Worm (Caenorhabditis elegans) whole organism, young adult: Measurements from ENCODE around the gene srh-207.

Experiments
- B0035.1 ChIP-seq: sonication (generic microtip); optimal IDR thresholded peaks from 2 replicates; lab custom pipeline; 2016; ENCODE audit warnings: missing genetic modification characterization, mild to moderate bottlenecking, missing compliant biosample characterization, missing genotype, missing genetic modification reagents
- F10E7.11 ChIP-seq: sonication (generic microtip); optimal IDR thresholded peaks from 2 replicates; lab custom pipeline; 2017; ENCODE audit warnings: mild to moderate bottlenecking, missing genetic modification characterization, moderate library complexity, missing compliant biosample characterization
- F22D6.2 ChIP-seq: sonication (generic microtip); optimal IDR thresholded peaks from 2 replicates; lab custom pipeline; 2016; ENCODE audit warnings: mild to moderate bottlenecking, missing genetic modification characterization, missing compliant biosample characterization
- F52B5.7 ChIP-seq: sonication (generic microtip); optimal IDR thresholded peaks from 2 replicates; lab custom pipeline; 2016; ENCODE audit warnings: mild to moderate bottlenecking, missing genetic modification characterization, missing compliant biosample characterization
- K12H6.12 ChIP-seq: fragments of 200-800 bp; sonication (Bioruptor generic); optimal IDR thresholded peaks from 2 replicates; lab custom pipeline; 2018; ENCODE audit warnings: mild to moderate bottlenecking, missing genetic modification characterization, missing compliant biosample characterization
- T26A5.8 ChIP-seq: sonication (generic microtip); optimal IDR thresholded peaks from 2 replicates; lab custom pipeline; 2016; ENCODE audit warnings: missing genetic modification characterization, missing compliant biosample characterization
- akir-1 ChIP-seq: fragments of 200-800 bp; sonication (Bioruptor generic); optimal IDR thresholded peaks from 2 replicates; lab custom pipeline; 2018; ENCODE audit warnings: mild to moderate bottlenecking, missing genetic modification characterization, moderate library complexity, missing compliant biosample characterization
- ama-1 ChIP-seq, 3 experiments: fragments of 150-350 bp in 1 of 3; sonication (generic microtip) in 2 of 3; optimal IDR thresholded peaks; 2 replicates each; lab custom pipeline; 2014 to 2018; ENCODE audit warnings: missing biosample characterization in 2 of 3, missing genetic modification characterization in 2 of 3, missing genetic modification reagents in 2 of 3
- attf-6 ChIP-seq: fragments of 200-800 bp; sonication (Bioruptor generic); IDR thresholded peaks from 2 replicates; pipeline ENCODE4 v1.3.6; 2022; ENCODE audit warnings: missing genetic modification reagents, missing genetic modification characterization, missing compliant biosample characterization
- ccch-3 ChIP-seq: fragments of 200-800 bp; sonication (Bioruptor generic); optimal IDR thresholded peaks from 2 replicates; lab custom pipeline; 2018; ENCODE audit warnings: mild to moderate bottlenecking, missing genetic modification characterization, missing compliant biosample characterization
- die-1 ChIP-seq: sonication (generic microtip); optimal IDR thresholded peaks from 2 replicates; lab custom pipeline; 2016; ENCODE audit warnings: missing genotype, mild to moderate bottlenecking, missing genetic modification characterization, missing compliant biosample characterization
- dpl-1 ChIP-seq: fragments of 150-350 bp; optimal IDR thresholded peaks from 2 replicates; lab custom pipeline; 2014; ENCODE audit warnings: missing biosample characterization, missing genetic modification reagents, missing genetic modification characterization
- egrh-3 ChIP-seq: fragments of 200-800 bp; sonication (Bioruptor generic); IDR thresholded peaks from 2 replicates; pipeline ENCODE4 v1.3.6; 2022; ENCODE audit warnings: missing genetic modification reagents, missing genetic modification characterization, missing compliant biosample characterization
- hmg-1.2 ChIP-seq: fragments of 200-800 bp; sonication (Bioruptor generic); IDR thresholded peaks from 2 replicates; pipeline ENCODE4 v1.3.6; 2022; ENCODE audit warnings: missing genetic modification reagents, missing genetic modification characterization, missing compliant biosample characterization
- hmg-20 ChIP-seq: fragments of 200-800 bp; sonication (Bioruptor generic); IDR thresholded peaks from 2 replicates; pipeline ENCODE4 v1.3.6; 2022; ENCODE audit warnings: missing genetic modification reagents, missing genetic modification characterization, missing compliant biosample characterization
- hsf-1 ChIP-seq: fragments of 200-800 bp; sonication (Bioruptor generic); IDR thresholded peaks from 2 replicates; pipeline ENCODE4 v1.3.6; 2022; ENCODE audit warnings: missing genetic modification reagents, missing genetic modification characterization, missing compliant biosample characterization
- lag-1 ChIP-seq: fragments of 200-800 bp; sonication (Bioruptor generic); IDR thresholded peaks from 2 replicates; pipeline ENCODE4 v1.3.6; 2022; ENCODE audit warnings: missing genetic modification reagents, missing genetic modification characterization, missing compliant biosample characterization
- lin-35 ChIP-seq, 3 experiments: fragments of 150-350 bp in 2 of 3; sonication (generic microtip) in 1 of 3; optimal IDR thresholded peaks; 2 replicates each; lab custom pipeline; 2014 to 2018; ENCODE audit warnings: missing biosample characterization in 3 of 3, missing genetic modification characterization in 3 of 3, missing genetic modification reagents in 3 of 3
- lin-40 ChIP-seq: sonication (generic microtip); optimal IDR thresholded peaks from 2 replicates; lab custom pipeline; 2016; ENCODE audit warnings: missing genetic modification characterization, mild to moderate bottlenecking, missing compliant biosample characterization, missing genotype, missing genetic modification reagents
- lin-54 ChIP-seq: fragments of 200-800 bp; sonication (Bioruptor generic); optimal IDR thresholded peaks from 2 replicates; lab custom pipeline; 2018; ENCODE audit warnings: mild to moderate bottlenecking, missing genetic modification characterization, missing compliant biosample characterization
- madf-10 ChIP-seq: sonication (generic microtip); optimal IDR thresholded peaks from 2 replicates; lab custom pipeline; 2016; ENCODE audit warnings: mild to moderate bottlenecking, missing genetic modification characterization, missing compliant biosample characterization
- madf-3 ChIP-seq: fragments of 200-800 bp; sonication (Bioruptor generic); IDR thresholded peaks from 2 replicates; pipeline ENCODE4 v1.3.6; 2022; ENCODE audit warnings: missing genetic modification reagents, missing genetic modification characterization, missing compliant biosample characterization
- mel-28 ChIP-seq: sonication (generic microtip); optimal IDR thresholded peaks from 2 replicates; lab custom pipeline; 2016; ENCODE audit warnings: borderline replicate concordance, mild to moderate bottlenecking, missing genetic modification characterization, missing compliant biosample characterization
- mxl-1 ChIP-seq: sonication (generic microtip); optimal IDR thresholded peaks from 2 replicates; lab custom pipeline; 2016; ENCODE audit warnings: missing genetic modification characterization, missing compliant biosample characterization
- nhr-120 ChIP-seq: fragments of 200-800 bp; sonication (Bioruptor generic); IDR thresholded peaks from 2 replicates; pipeline ENCODE4 v1.3.6; 2022; ENCODE audit warnings: missing genetic modification characterization, missing compliant biosample characterization
- nhr-80 ChIP-seq: sonication (generic microtip); optimal IDR thresholded peaks from 2 replicates; lab custom pipeline; 2016; ENCODE audit warnings: missing genetic modification characterization, missing compliant biosample characterization
- pbrm-1 ChIP-seq: fragments of 200-800 bp; sonication (Bioruptor generic); IDR thresholded peaks from 2 replicates; pipeline ENCODE4 v1.3.6; 2022; ENCODE audit warnings: missing genetic modification reagents, missing genetic modification characterization, missing compliant biosample characterization
- pha-4 ChIP-seq: fragments of 150-350 bp; sonication (generic microtip); optimal IDR thresholded peaks from 2 replicates; lab custom pipeline; 2014; ENCODE audit warnings: missing biosample characterization, missing genetic modification reagents, missing genetic modification characterization
- snpc-1.1 ChIP-seq: sonication (generic microtip); optimal IDR thresholded peaks from 2 replicates; lab custom pipeline; 2017; ENCODE audit warnings: missing genetic modification characterization, mild to moderate bottlenecking, missing compliant biosample characterization, antibody characterized with exemption, moderate library complexity, missing genotype, missing genetic modification reagents; ENCODE audit not compliant: insufficient read depth
- snpc-1.3 ChIP-seq: sonication (generic microtip); optimal IDR thresholded peaks from 2 replicates; lab custom pipeline; 2017; ENCODE audit warnings: missing genetic modification characterization, mild to moderate bottlenecking, missing compliant biosample characterization, antibody characterized with exemption, moderate library complexity, missing genotype, missing genetic modification reagents; ENCODE audit not compliant: insufficient read depth
- snpc-3.4 ChIP-seq: sonication (generic microtip); optimal IDR thresholded peaks from 2 replicates; lab custom pipeline; 2017; ENCODE audit warnings: missing genetic modification characterization, mild to moderate bottlenecking, missing compliant biosample characterization, antibody characterized with exemption, moderate library complexity, missing genotype, missing genetic modification reagents
- snpc-4 ChIP-seq, 5 experiments: fragments of 150-350 bp in 1 of 5; sonication (generic microtip) in 4 of 5; optimal IDR thresholded peaks; 2 replicates each; lab custom pipeline; 2014 to 2018; ENCODE audit warnings: missing genetic modification characterization in 5 of 5, missing biosample characterization in 3 of 5, antibody characterized with exemption in 2 of 5, mild to moderate bottlenecking in 2 of 5, missing compliant biosample characterization in 2 of 5, missing genotype in 2 of 5, moderate library complexity in 2 of 5, missing genetic modification reagents in 1 of 5
- somi-1 ChIP-seq: fragments of 200-800 bp; sonication (Bioruptor generic); optimal IDR thresholded peaks from 2 replicates; lab custom pipeline; 2018; ENCODE audit warnings: mild to moderate bottlenecking, missing genetic modification characterization, missing compliant biosample characterization
- tlf-1 ChIP-seq: fragments of 200-800 bp; sonication (Bioruptor generic); optimal IDR thresholded peaks from 2 replicates; lab custom pipeline; 2018; ENCODE audit warnings: mild to moderate bottlenecking, missing genetic modification characterization, missing compliant biosample characterization
- unc-62 ChIP-seq: fragments of 150-350 bp; optimal IDR thresholded peaks from 2 replicates; lab custom pipeline; 2014; ENCODE audit warnings: missing biosample characterization, missing genetic modification reagents, missing genetic modification characterization
- zfh-2 ChIP-seq: fragments of 200-800 bp; sonication (Bioruptor generic); conservative IDR thresholded peaks from 2 replicates; pipeline ENCODE4 v1.3.6; 2022; ENCODE audit warnings: missing genetic modification reagents, missing genetic modification characterization, missing compliant biosample characterization
- zim-3 ChIP-seq: sonication (generic microtip); optimal IDR thresholded peaks from 2 replicates; lab custom pipeline; 2017; ENCODE audit warnings: mild to moderate bottlenecking, missing genetic modification characterization, moderate library complexity, missing compliant biosample characterization
- ztf-22 ChIP-seq: fragments of 200-800 bp; sonication (Bioruptor generic); optimal IDR thresholded peaks from 2 replicates; lab custom pipeline; 2018; ENCODE audit warnings: mild to moderate bottlenecking, missing genetic modification characterization, moderate library complexity, missing compliant biosample characterization
- ztf-3 ChIP-seq: fragments of 200-800 bp; sonication (Bioruptor generic); optimal IDR thresholded peaks from 2 replicates; lab custom pipeline; 2018; ENCODE audit warnings: mild to moderate bottlenecking, missing genetic modification characterization, missing compliant biosample characterization
- ztf-6 ChIP-seq: fragments of 200-800 bp; sonication (Bioruptor generic); IDR thresholded peaks from 2 replicates; pipeline ENCODE4 v1.3.6; 2022; ENCODE audit warnings: missing genetic modification reagents, missing genetic modification characterization, missing compliant biosample characterization

The srh-207 gene

DNA sequence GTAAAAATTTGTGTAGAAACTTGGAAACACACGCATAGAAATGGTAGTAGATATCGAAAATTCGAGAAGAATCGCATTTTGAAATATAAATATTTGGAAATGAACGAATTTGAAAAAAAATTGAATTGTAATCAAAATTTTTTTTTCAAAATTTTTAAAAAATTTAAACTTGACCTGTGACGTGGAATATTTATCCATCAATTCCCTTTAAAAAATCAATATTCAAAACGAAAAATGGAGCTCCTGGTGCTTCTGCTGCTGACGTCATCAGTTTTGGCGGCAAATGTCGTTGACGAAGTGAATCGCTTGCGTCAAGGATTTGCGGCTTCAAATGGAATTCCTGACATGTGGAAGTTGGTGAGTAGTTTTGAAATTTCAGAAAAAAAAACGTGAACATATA, 21.0 kb downstream of the srh-207 start, which contains the start of the genes Y51A2B.4 and Y51A2B.5:
Gene Y51A2B.4 (minus strand): TSS at position 101 of the 400 bp plus-strand sequence.
Gene Y51A2B.5 (plus strand): TSS at position 232 of the 400 bp plus-strand sequence.
- TF ChIP-seq mel-28 (tag; lab: Kevin White, UChicago) (no peak), ztf-3 (GFP tag; lab: Kevin White, UChicago) (no peak), mxl-1 (tag; lab: Kevin White, UChicago) (no peak), madf-10 (tag; lab: Kevin White, UChicago) (no peak)
- TF ChIP-seq, all 124 proteins: peak for 0

DNA sequence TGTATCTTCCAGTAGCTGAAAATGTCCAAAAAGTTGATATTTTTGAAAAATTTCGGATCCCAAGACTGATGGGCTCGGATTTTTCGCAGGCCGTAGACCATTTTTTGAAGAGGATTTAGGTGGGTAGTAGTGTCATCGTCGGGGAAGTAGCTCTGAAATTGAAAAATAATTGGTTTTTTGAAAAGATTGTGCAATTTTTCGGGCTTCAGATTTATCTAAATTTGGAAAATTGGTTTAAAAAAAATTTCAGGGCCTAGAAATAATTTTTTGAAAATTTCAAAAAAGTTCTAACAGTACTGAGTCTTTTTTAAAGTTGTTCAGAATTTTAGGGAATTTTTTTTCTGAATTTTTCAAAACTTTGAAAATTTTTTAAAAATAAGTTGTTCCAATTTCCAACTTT, 27.5 kb downstream of the srh-207 start, which contains the start of gene nhr-288:
Gene nhr-288 (minus strand): TSS at position 101 of the 400 bp plus-strand sequence.
- TF ChIP-seq nhr-80 (tag; lab: Kevin White, UChicago) (no peak), lin-40 (no peak), somi-1 (GFP tag; lab: Kevin White, UChicago) (no peak), snpc-4 (GFP tag; optimal IDR thresholded peaks at IDR 0.05; lab: Kevin White, UChicago) (no peak), snpc-4 (tag; optimal IDR thresholded peaks at IDR 0.05; lab: Kevin White, UChicago) (no peak), pha-4 (tag; lab: Kevin White, UChicago) (no peak), F52B5.7 (tag; lab: Kevin White, UChicago) (no peak)

DNA sequence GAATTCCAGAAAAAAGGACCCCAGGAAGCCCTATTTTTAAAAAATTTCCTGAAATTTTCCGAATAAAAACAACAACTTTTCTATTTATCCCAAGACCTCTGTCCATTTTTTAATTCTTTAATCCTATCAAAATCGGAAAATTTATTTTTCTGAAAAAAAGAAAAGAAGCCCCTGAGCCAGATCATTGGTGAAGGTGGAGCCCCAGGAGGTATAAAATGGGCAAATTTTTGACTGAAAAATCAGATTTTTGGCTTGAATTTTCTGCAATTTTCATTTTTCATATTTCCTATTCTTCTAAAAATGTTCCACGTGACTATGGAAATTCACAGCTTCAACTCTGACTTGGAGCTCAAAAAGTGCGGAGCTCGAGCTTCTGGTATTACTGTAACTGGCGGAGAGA, 31.2 kb downstream of the srh-207 start, which contains the start of gene Y51A2B.8:
Gene Y51A2B.8 (plus strand): TSS at position 301 of the 400 bp plus-strand sequence.
- TF ChIP-seq F22D6.2 (tag; lab: Kevin White, UChicago) (no peak), akir-1 (no peak), snpc-1.3 (tag; lab: Kevin White, UChicago) (no peak), hmg-20 (GFP tag; lab: Robert Waterston, UW) (no peak), tlf-1 (no peak), F52B5.7 (tag; lab: Kevin White, UChicago) (no peak), die-1 (tag; lab: Kevin White, UChicago) (no peak), lin-54 (GFP tag; lab: Kevin White, UChicago) (no peak), lag-1 (GFP tag; lab: Robert Waterston, UW) (no peak), snpc-3.4 (tag; lab: Kevin White, UChicago) (no peak), dpl-1 (GFP tag; lab: Kevin White, UChicago) (no peak), ztf-6 (no peak), F10E7.11 (tag; lab: Kevin White, UChicago) (no peak), nhr-120 (GFP tag; lab: Robert Waterston, UW) (no peak), ccch-3 (GFP tag; lab: Kevin White, UChicago) (no peak), egrh-3 (GFP tag; lab: Robert Waterston, UW) (no peak), B0035.1 (no peak), madf-10 (tag; lab: Kevin White, UChicago) (no peak), unc-62 (no peak)

DNA sequence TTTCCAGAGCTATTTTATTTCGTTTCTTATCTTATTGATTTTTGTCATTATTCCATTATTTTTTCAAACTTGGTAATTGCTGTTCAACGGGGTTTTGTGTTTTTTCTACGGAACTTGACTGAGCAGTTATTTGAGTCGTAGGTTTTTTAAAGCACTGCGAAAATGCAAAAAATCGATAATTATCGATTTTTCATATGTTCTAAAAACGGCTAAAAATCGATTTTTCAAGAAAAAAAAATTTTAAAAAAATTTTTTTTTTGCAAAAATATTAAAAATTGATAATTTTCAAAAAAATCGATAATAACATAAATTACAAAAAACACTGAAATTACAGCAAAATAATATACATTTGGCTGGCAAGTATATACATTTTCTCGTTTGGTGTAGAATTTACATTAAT, 34.5 kb downstream of the srh-207 start:
- TF ChIP-seq pbrm-1 (GFP tag; lab: Robert Waterston, UW) (no peak), hmg-1.2 (GFP tag; lab: Robert Waterston, UW) (no peak), K12H6.12 (tag; lab: Kevin White, UChicago) (no peak), attf-6 (GFP tag; lab: Robert Waterston, UW) (no peak), mel-28 (tag; lab: Kevin White, UChicago) (no peak), T26A5.8 (tag; lab: Kevin White, UChicago) (no peak), zim-3 (tag; lab: Kevin White, UChicago) (no peak), lin-35 (GFP tag; optimal IDR thresholded peaks at IDR 0.05; lab: Kevin White, UChicago) (no peak), ztf-22 (GFP tag; lab: Kevin White, UChicago) (no peak), ama-1 (optimal IDR thresholded peaks at IDR 0.05; lab: Kevin White, UChicago) (no peak), ama-1 (GFP tag; optimal IDR thresholded peaks at IDR 0.05; lab: Kevin White, UChicago) (no peak), snpc-1.1 (tag; lab: Kevin White, UChicago) (no peak), madf-3 (GFP tag; lab: Robert Waterston, UW) (no peak), hsf-1 (GFP tag; lab: Robert Waterston, UW) (no peak), zfh-2 (GFP tag; lab: Robert Waterston, UW) (no peak)
